Worm (Caenorhabditis elegans) whole organism, L3 larva: ENCODE data around the gene ccdc-149.
A peak's percentile ranks its signal among the peaks of the same experiment; 100 is the strongest.

Source experiments
- R02D3.7 ChIP-seq: fragments of 150-350 bp; optimal IDR thresholded peaks from 2 replicates; lab custom pipeline; 2014; ENCODE audit warnings: missing biosample characterization, missing genetic modification characterization
- ZK546.5 ChIP-seq: sonication (generic microtip); optimal IDR thresholded peaks from 2 replicates; lab custom pipeline; 2017; ENCODE audit warnings: missing biosample characterization, missing genetic modification characterization
- aly-2 ChIP-seq: fragments of 150-350 bp; optimal IDR thresholded peaks from 2 replicates; lab custom pipeline; 2014; ENCODE audit warnings: missing biosample characterization, missing genetic modification characterization
- ama-1 ChIP-seq: fragments of 150-350 bp; optimal IDR thresholded peaks from 2 replicates; lab custom pipeline; 2018
- ceh-16 ChIP-seq: sonication (generic microtip); optimal IDR thresholded peaks from 2 replicates; lab custom pipeline; 2017; ENCODE audit warnings: missing biosample characterization, missing genetic modification characterization
- ceh-28 ChIP-seq: fragments of 150-350 bp; optimal IDR thresholded peaks from 2 replicates; lab custom pipeline; 2014; ENCODE audit warnings: missing biosample characterization, missing genetic modification reagents, missing genetic modification characterization
- ceh-82 ChIP-seq: fragments of 150-350 bp; optimal IDR thresholded peaks from 2 replicates; lab custom pipeline; 2014; ENCODE audit warnings: missing biosample characterization, missing genetic modification characterization
- ceh-9 ChIP-seq: sonication (generic microtip); optimal IDR thresholded peaks from 2 replicates; lab custom pipeline; 2018; ENCODE audit warnings: missing biosample characterization, missing genetic modification characterization
- daf-12 ChIP-seq: fragments of 150-350 bp; optimal IDR thresholded peaks from 2 replicates; lab custom pipeline; 2014; ENCODE audit warnings: missing biosample characterization, missing genetic modification reagents, missing genetic modification characterization
- egl-27 ChIP-seq: sonication (generic microtip); optimal IDR thresholded peaks from 4 replicates; lab custom pipeline; 2017; ENCODE audit warnings: missing biosample characterization, missing genetic modification reagents, missing genetic modification characterization
- egl-5 ChIP-seq: fragments of 150-350 bp; optimal IDR thresholded peaks from 2 replicates; lab custom pipeline; 2017; ENCODE audit warnings: missing biosample characterization, missing genetic modification reagents, missing genetic modification characterization, inconsistent platforms
- elt-1 ChIP-seq: fragments of 150-350 bp; optimal IDR thresholded peaks from 2 replicates; lab custom pipeline; 2014; ENCODE audit warnings: missing biosample characterization, missing genetic modification characterization
- elt-2 ChIP-seq: sonication (generic microtip); optimal IDR thresholded peaks from 2 replicates; lab custom pipeline; 2016; ENCODE audit warnings: missing genetic modification reagents, mild to moderate bottlenecking, missing genetic modification characterization, missing compliant biosample characterization
- elt-3 ChIP-seq, 3 experiments: fragments of 150-350 bp in 1 of 3; sonication (generic microtip) in 2 of 3; optimal IDR thresholded peaks; 2 replicates in 2 of 3; 4 replicates in 1 of 3; lab custom pipeline; 2014 to 2017; ENCODE audit warnings: missing biosample characterization in 3 of 3, missing genetic modification characterization in 3 of 3
- eor-1 ChIP-seq, 2 experiments: fragments of 150-350 bp; optimal IDR thresholded peaks; 2 replicates each; lab custom pipeline; 2014 to 2018; ENCODE audit warnings: missing biosample characterization in 2 of 2, missing genetic modification characterization in 2 of 2
- fkh-2 ChIP-seq: fragments of 150-350 bp; optimal IDR thresholded peaks from 2 replicates; lab custom pipeline; 2014; ENCODE audit warnings: missing biosample characterization, missing genetic modification reagents, missing genetic modification characterization
- fos-1 ChIP-seq: fragments of 150-350 bp; optimal IDR thresholded peaks from 2 replicates; lab custom pipeline; 2014; ENCODE audit warnings: missing biosample characterization, missing genetic modification characterization
- hmg-11 ChIP-seq: sonication (generic microtip); optimal IDR thresholded peaks from 2 replicates; lab custom pipeline; 2016; ENCODE audit warnings: missing genetic modification characterization, missing compliant biosample characterization
- jun-1 ChIP-seq: fragments of 150-350 bp; optimal IDR thresholded peaks from 2 replicates; lab custom pipeline; 2014; ENCODE audit warnings: missing biosample characterization, missing genetic modification reagents, missing genetic modification characterization
- lin-15B ChIP-seq: fragments of 150-350 bp; optimal IDR thresholded peaks from 2 replicates; lab custom pipeline; 2014; ENCODE audit warnings: missing biosample characterization, missing genetic modification characterization
- lin-39 ChIP-seq: fragments of 150-350 bp; optimal IDR thresholded peaks from 2 replicates; lab custom pipeline; 2018; ENCODE audit warnings: missing biosample characterization, missing genetic modification reagents, missing genetic modification characterization
- lsy-12 ChIP-seq: sonication (generic microtip); optimal IDR thresholded peaks from 2 replicates; lab custom pipeline; 2016; ENCODE audit warnings: mild to moderate bottlenecking, missing genetic modification characterization, missing compliant biosample characterization
- mdl-1 ChIP-seq: fragments of 150-350 bp; optimal IDR thresholded peaks from 2 replicates; lab custom pipeline; 2014; ENCODE audit warnings: missing biosample characterization, missing genetic modification characterization
- mml-1 ChIP-seq: fragments of 150-350 bp; sonication (generic microtip); optimal IDR thresholded peaks from 3 replicates; lab custom pipeline; 2014; ENCODE audit warnings: missing biosample characterization, missing genetic modification characterization
- nfya-1 ChIP-seq: sonication (generic microtip); optimal IDR thresholded peaks from 2 replicates; lab custom pipeline; 2017; ENCODE audit warnings: missing genetic modification characterization, mild to moderate bottlenecking, missing compliant biosample characterization, antibody characterized with exemption, moderate library complexity; ENCODE audit not compliant: insufficient read depth
- nhr-11 ChIP-seq: fragments of 150-350 bp; optimal IDR thresholded peaks from 2 replicates; lab custom pipeline; 2014; ENCODE audit warnings: missing biosample characterization, missing genetic modification characterization
- nhr-12 ChIP-seq: fragments of 150-350 bp; optimal IDR thresholded peaks from 2 replicates; lab custom pipeline; 2014; ENCODE audit warnings: missing biosample characterization, missing genetic modification characterization
- nhr-23 ChIP-seq: fragments of 150-350 bp; optimal IDR thresholded peaks from 2 replicates; lab custom pipeline; 2014; ENCODE audit warnings: missing biosample characterization, missing genetic modification reagents, missing genetic modification characterization
- nhr-237 ChIP-seq: fragments of 150-350 bp; optimal IDR thresholded peaks from 2 replicates; lab custom pipeline; 2014; ENCODE audit warnings: missing biosample characterization, missing genetic modification characterization
- nhr-25 ChIP-seq: sonication (generic microtip); optimal IDR thresholded peaks from 2 replicates; lab custom pipeline; 2017; ENCODE audit warnings: missing biosample characterization, missing genetic modification characterization
- nhr-28 ChIP-seq: fragments of 150-350 bp; optimal IDR thresholded peaks from 2 replicates; lab custom pipeline; 2014; ENCODE audit warnings: missing biosample characterization, missing genetic modification characterization
- nhr-43 ChIP-seq: sonication (generic microtip); optimal IDR thresholded peaks from 2 replicates; lab custom pipeline; 2016; ENCODE audit warnings: mild to moderate bottlenecking, missing genetic modification characterization, missing compliant biosample characterization; ENCODE audit not compliant: poor library complexity, severe bottlenecking
- nhr-67 ChIP-seq: fragments of 150-350 bp; optimal IDR thresholded peaks from 2 replicates; lab custom pipeline; 2014; ENCODE audit warnings: missing biosample characterization, missing genetic modification characterization
- nhr-76 ChIP-seq: fragments of 150-350 bp; sonication (generic microtip); optimal IDR thresholded peaks from 5 replicates; lab custom pipeline; 2014; ENCODE audit warnings: missing biosample characterization, missing genetic modification characterization
- nhr-77 ChIP-seq: fragments of 150-350 bp; optimal IDR thresholded peaks from 2 replicates; lab custom pipeline; 2014; ENCODE audit warnings: missing biosample characterization, missing genetic modification characterization
- pha-4 ChIP-seq: fragments of 150-350 bp; optimal IDR thresholded peaks from 2 replicates; lab custom pipeline; 2014; ENCODE audit warnings: missing biosample characterization, missing genetic modification reagents, missing genetic modification characterization
- pqm-1 ChIP-seq: fragments of 150-350 bp; optimal IDR thresholded peaks from 2 replicates; lab custom pipeline; 2017; ENCODE audit warnings: missing biosample characterization, missing genetic modification characterization, inconsistent platforms
- sea-2 ChIP-seq: fragments of 150-350 bp; sonication (generic microtip); optimal IDR thresholded peaks from 4 replicates; lab custom pipeline; 2014; ENCODE audit warnings: missing biosample characterization, missing genetic modification reagents, missing genetic modification characterization
- skn-1 ChIP-seq: fragments of 150-350 bp; optimal IDR thresholded peaks from 2 replicates; lab custom pipeline; 2014; ENCODE audit warnings: missing biosample characterization, missing genetic modification characterization
- snpc-4 ChIP-seq: fragments of 150-350 bp; optimal IDR thresholded peaks from 2 replicates; lab custom pipeline; 2014; ENCODE audit warnings: missing biosample characterization, missing genetic modification characterization
- tbx-2 ChIP-seq: sonication (generic microtip); optimal IDR thresholded peaks from 2 replicates; lab custom pipeline; 2016; ENCODE audit warnings: mild to moderate bottlenecking, missing genetic modification characterization, missing compliant biosample characterization
- unc-39 ChIP-seq: sonication (generic microtip); optimal IDR thresholded peaks from 4 replicates; lab custom pipeline; 2017; ENCODE audit warnings: missing biosample characterization, missing genetic modification characterization
- unc-62 ChIP-seq: fragments of 150-350 bp; sonication (generic microtip); optimal IDR thresholded peaks from 4 replicates; lab custom pipeline; 2014; ENCODE audit warnings: missing biosample characterization, missing genetic modification reagents, missing genetic modification characterization
- zag-1 ChIP-seq: fragments of 150-350 bp; optimal IDR thresholded peaks from 2 replicates; lab custom pipeline; 2014; ENCODE audit warnings: missing biosample characterization, missing genetic modification characterization
- ztf-11 ChIP-seq: fragments of 150-350 bp; optimal IDR thresholded peaks from 2 replicates; lab custom pipeline; 2014; ENCODE audit warnings: missing biosample characterization, missing genetic modification characterization
- ztf-4 ChIP-seq: fragments of 150-350 bp; optimal IDR thresholded peaks from 2 replicates; lab custom pipeline; 2014; ENCODE audit warnings: missing biosample characterization, missing genetic modification characterization

The ccdc-149 gene

ce11 chrX:11467320-11467732 lies 43.9 kb downstream of the ccdc-149 start (continued):
- peak; percentile 35 for TF ChIP-seq jun-1

DNA sequence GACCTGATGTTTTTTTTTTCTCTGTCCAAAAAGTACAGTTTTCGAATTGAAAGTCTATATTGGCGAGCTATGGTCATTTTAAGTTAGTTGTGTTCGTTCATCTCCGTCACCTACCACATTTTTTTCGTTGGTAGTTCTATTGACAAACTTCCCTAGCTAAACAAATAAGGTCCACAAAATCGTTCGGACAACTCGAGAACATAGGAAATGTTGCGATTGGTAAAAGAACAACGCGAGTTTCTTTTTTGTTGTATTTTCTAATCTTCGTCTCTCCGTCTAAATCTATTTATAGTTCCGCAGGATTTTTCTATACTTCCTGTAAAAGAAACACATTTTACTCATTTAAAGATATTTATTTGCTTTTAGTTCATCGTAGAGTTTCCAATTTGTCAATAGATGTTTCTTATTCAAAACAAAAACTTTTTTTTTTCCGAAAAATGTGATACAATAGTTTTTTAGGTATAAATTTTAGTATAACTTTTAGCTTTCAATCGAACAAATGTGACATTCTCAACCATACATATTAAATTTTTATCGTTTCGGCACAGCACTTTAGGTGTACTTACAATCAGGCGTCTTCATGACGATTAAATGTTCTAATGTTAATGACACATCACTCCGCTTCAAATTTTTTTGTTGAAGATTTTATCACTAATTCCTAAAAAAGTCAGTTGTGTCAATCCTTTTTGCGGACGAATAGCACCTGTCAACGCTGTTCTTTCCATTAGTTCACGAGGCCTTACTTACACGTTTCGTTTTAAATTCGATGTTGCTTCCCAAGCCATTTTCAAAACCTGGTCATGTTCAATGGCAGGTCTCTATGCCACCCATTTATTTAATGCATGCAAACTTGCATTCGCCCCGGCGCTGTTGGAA lies 44.6 kb downstream of the ccdc-149 start:
- no peak for TF ChIP-seq lsy-12
- TF ChIP-seq aly-2 = no peak
- peak; percentile 83 for TF ChIP-seq pha-4 (tag; lab: Kevin White, UChicago)
- no peak for TF ChIP-seq nhr-76 (tag; lab: Kevin White, UChicago)

- TF ChIP-seq eor-1 (tag; optimal IDR thresholded peaks at IDR 0.05; lab: Kevin White, UChicago) (no peak), hmg-11 (tag; lab: Kevin White, UChicago) (peak; percentile 85), fos-1 (tag; lab: Kevin White, UChicago) (no peak), nhr-28 (tag; lab: Kevin White, UChicago) (no peak), unc-39 (no peak), jun-1 (peak; percentile 63), fkh-2 (no peak), lin-15B (tag; lab: Kevin White, UChicago) (no peak), tbx-2 (peak; percentile 46), elt-2 (tag; lab: Kevin White, UChicago) (peak; percentile 69), ama-1 (lab: Kevin White, UChicago) (no peak), nhr-11 (tag; lab: Kevin White, UChicago) (no peak), R02D3.7 (tag; lab: Kevin White, UChicago) (peak; percentile 32), skn-1 (tag; lab: Kevin White, UChicago) (peak; percentile 41), mml-1 (tag; lab: Kevin White, UChicago) (no peak), snpc-4 (peak; percentile 15), ZK546.5 (tag; lab: Kevin White, UChicago) (no peak), lin-39 (tag; lab: Kevin White, UChicago) (peak; percentile 87), ceh-28 (peak; percentile 21), egl-5 (tag; lab: Kevin White, UChicago) (no peak), daf-12 (tag; lab: Kevin White, UChicago) (peak; percentile 23), nhr-43 (tag; lab: Kevin White, UChicago) (peak; percentile 76), nhr-23 (peak; percentile 82), nhr-67 (no peak), nhr-25 (peak; percentile 76), nfya-1 (tag; lab: Kevin White, UChicago) (peak; percentile 67), ceh-9 (tag; lab: Kevin White, UChicago) (no peak), pha-4 (tag; lab: Kevin White, UChicago) (peak; percentile 75), pqm-1 (tag; lab: Kevin White, UChicago) (no peak), nhr-237 (no peak), egl-27 (peak; percentile 5), nhr-12 (tag; lab: Kevin White, UChicago) (no peak), elt-3 (tag; optimal IDR thresholded peaks at IDR 0.05; lab: Kevin White, UChicago) (no peak), ceh-82 (tag; lab: Kevin White, UChicago) (no peak), sea-2 (GFP tag; lab: Kevin White, UChicago) (no peak), aly-2 (no peak), nhr-77 (tag; lab: Kevin White, UChicago) (no peak), ztf-4 (tag; lab: Kevin White, UChicago) (no peak), ceh-16 (no peak), mdl-1 (no peak), zag-1 (no peak), ztf-11 (tag; lab: Kevin White, UChicago) (no peak), elt-1 (no peak), unc-62 (GFP tag; lab: Kevin White, UChicago) (no peak), lsy-12 (peak; percentile 49)
Measured at ce11 chrX:11465215-11465614, 46.0 kb downstream of the ccdc-149 start, which contains the start of gene lin-14. Gene lin-14 (plus strand): TSS chrX:11465560.
